Worm (Caenorhabditis elegans): ENCODE data around the gene frpr-19.

frpr-19 gene

DNA sequence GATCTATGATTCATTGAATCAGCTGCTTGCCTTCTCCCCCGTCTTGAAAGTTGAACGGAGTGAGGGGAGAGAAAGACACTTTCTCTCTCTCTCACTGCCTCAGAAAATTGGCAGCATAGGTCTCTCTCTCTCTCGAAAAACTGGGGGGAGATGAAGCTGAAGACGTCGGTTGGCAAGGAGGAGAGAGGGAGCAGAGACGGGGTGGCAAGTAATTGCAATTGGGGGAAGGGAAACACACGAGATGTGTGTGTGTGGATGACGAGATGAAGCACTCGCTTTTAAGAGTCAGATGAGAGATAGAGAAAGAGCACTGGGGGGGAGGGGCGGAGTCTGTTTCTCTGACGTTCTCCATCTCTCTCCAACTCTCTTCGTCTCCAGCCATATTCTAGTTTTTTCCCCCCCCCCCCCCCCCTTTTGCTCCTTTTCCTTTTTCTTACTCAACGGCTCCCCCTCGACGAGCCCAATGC lies 42.6 kb upstream of the frpr-19 start, which contains the start of gene cmk-1 (continued):
- TF ChIP-seq ztf-4 (tag; optimal IDR thresholded peaks at IDR 0.05) (peak; percentile 39), lin-11 (tag; optimal IDR thresholded peaks at IDR 0.05) (peak; percentile 68), F13H6.1 (tag; optimal IDR thresholded peaks at IDR 0.05) (peak; percentile 78), ztf-11 (tag; optimal IDR thresholded peaks at IDR 0.05) (no peak), blmp-1 (tag; optimal IDR thresholded peaks at IDR 0.05; ENCODE audit: insufficient read depth) (no peak), mab-5 (tag; optimal IDR thresholded peaks at IDR 0.05) (peak; percentile 54), unc-55 (GFP tag; optimal IDR thresholded peaks at IDR 0.05) (peak; percentile 80), egl-27 (tag; optimal IDR thresholded peaks at IDR 0.05) (no peak), gmeb-1 (tag; optimal IDR thresholded peaks at IDR 0.05) (no peak)

DNA sequence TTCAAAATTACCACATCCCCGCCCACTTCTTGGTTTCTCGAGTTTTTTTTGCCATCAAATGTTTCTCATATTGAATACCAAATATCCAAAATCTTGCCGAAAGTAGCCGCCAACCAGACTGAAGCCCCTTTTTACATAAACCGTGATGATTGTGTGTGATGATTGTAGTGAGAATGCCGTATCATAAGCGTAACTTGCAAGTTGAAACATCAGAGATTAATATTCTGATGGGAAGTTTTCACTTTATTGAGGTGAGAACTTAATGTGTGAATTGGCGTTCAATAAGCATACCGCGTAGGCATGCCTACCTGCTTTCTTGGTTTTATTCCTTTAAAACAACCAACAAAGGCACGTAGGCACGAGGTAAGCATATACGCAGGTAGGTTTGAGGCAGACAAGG lies 40.1 kb upstream of the frpr-19 start, which contains the start of gene Y38C1BA.4:
TSS of gene Y38C1BA.4 (plus strand) at position 301 of the 400 bp plus-strand sequence.
- TF ChIP-seq nhr-129 (tag; optimal IDR thresholded peaks at IDR 0.05): no peak

DNA sequence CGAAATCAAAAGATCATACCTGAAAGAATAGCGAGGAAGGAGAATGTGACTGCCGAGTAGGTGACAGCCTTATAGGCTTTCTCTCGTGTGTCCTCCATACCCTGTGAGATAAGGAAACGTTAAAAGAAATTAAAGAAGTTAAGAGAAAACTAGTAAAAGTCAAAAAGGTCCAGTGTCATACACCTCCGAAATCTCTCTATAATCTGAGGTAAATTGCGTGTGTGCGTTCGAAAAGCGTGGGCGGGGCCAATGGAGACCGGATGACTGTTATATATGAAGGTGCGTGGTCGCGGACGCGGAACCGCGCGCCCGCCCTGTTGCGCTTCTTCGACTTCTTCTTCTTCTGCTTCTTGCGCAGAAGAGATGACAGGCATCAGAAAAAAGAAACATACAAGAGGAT lies 38.7 kb upstream of the frpr-19 start, which contains the start of gene col-109:
TSS of gene col-109 (minus strand) at position 101 of the 400 bp plus-strand sequence.
- TF ChIP-seq alr-1 (tag; optimal IDR thresholded peaks at IDR 0.05) (no peak), R02D3.7 (tag; optimal IDR thresholded peaks at IDR 0.05) (no peak), ama-1 (optimal IDR thresholded peaks at IDR 0.05) (no peak), egl-27 (tag; optimal IDR thresholded peaks at IDR 0.05) (no peak), mdl-1 (tag; optimal IDR thresholded peaks at IDR 0.05) (no peak), ztf-11 (tag; optimal IDR thresholded peaks at IDR 0.05) (no peak), sem-4 (tag; optimal IDR thresholded peaks at IDR 0.05) (no peak)

DNA sequence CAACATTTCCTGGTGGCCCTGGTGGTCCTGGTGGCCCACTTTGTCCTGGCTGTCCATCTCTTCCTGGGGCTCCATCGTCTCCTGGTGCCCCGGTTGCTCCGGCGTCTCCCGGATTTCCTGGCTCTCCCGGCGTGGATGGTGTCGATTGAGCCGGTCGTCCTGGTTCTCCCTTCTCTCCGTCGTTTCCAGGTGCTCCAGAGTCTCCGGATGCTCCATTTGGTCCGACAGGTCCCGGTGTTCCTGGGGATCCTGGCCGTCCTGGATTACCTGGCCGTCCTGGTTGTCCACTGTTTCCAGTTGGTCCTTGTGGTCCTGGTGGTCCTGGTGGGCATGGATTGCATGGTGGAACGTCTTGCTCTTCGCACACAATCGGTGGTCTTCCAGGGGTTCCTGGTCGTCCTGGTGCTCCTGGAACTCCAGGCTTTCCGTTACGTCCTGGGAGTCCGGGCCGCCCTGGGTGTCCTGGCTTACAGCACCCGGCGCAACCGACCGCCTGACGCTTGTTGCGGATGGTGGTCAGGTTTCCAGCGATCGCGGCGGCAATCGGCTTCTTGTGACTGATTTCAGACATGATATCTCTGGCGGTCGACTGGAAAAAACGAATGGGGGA lies 37.1 kb upstream of the frpr-19 start:
- no peak for TF ChIP-seq ceh-82 (tag; optimal IDR thresholded peaks at IDR 0.05)
- no peak for TF ChIP-seq zag-1 (tag; optimal IDR thresholded peaks at IDR 0.05)
- TF ChIP-seq nhr-11 (tag; optimal IDR thresholded peaks at IDR 0.05): no peak
- TF ChIP-seq lin-11 (tag; optimal IDR thresholded peaks at IDR 0.05): no peak
- no peak for TF ChIP-seq nhr-12 (tag; optimal IDR thresholded peaks at IDR 0.05)
- no peak for TF ChIP-seq blmp-1 (tag; optimal IDR thresholded peaks at IDR 0.05; ENCODE audit: insufficient read depth)
- TF ChIP-seq dmd-4 (tag; optimal IDR thresholded peaks at IDR 0.05): no peak
- TF ChIP-seq mbf-1 (tag; optimal IDR thresholded peaks at IDR 0.05): no peak
- TF ChIP-seq sem-4 (tag; optimal IDR thresholded peaks at IDR 0.05): no peak
- TF ChIP-seq egl-27 (tag; optimal IDR thresholded peaks at IDR 0.05): no peak
- no peak for TF ChIP-seq nhr-237 (tag; optimal IDR thresholded peaks at IDR 0.05)
- no peak for TF ChIP-seq ztf-4 (tag; optimal IDR thresholded peaks at IDR 0.05)
- TF ChIP-seq nhr-129 (tag; optimal IDR thresholded peaks at IDR 0.05): no peak
- no peak for TF ChIP-seq skn-1 (tag; optimal IDR thresholded peaks at IDR 0.05)

DNA sequence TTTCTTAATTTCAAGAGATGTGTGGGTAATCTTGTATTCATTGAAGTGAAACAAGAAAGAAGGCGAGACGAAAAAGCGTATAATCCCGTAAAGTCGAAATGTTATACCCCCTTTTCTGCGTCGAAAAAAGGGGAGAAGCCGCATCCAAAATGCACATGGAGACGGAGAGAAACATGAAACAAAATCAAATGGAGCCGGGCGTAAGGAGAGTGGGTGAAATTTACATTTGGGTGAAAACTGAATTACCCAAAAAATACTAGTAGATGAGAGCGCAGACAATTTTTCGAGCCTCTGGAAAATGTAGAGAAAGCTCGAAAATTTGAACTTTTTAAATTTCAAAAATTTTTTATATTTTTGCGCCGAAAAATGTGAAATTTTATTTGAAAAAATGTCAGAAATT lies 34.8 kb upstream of the frpr-19 start:
- no peak for TF ChIP-seq lin-13 (GFP tag; optimal IDR thresholded peaks at IDR 0.05)
- peak; percentile 81 for TF ChIP-seq unc-55 (GFP tag; optimal IDR thresholded peaks at IDR 0.05)

DNA sequence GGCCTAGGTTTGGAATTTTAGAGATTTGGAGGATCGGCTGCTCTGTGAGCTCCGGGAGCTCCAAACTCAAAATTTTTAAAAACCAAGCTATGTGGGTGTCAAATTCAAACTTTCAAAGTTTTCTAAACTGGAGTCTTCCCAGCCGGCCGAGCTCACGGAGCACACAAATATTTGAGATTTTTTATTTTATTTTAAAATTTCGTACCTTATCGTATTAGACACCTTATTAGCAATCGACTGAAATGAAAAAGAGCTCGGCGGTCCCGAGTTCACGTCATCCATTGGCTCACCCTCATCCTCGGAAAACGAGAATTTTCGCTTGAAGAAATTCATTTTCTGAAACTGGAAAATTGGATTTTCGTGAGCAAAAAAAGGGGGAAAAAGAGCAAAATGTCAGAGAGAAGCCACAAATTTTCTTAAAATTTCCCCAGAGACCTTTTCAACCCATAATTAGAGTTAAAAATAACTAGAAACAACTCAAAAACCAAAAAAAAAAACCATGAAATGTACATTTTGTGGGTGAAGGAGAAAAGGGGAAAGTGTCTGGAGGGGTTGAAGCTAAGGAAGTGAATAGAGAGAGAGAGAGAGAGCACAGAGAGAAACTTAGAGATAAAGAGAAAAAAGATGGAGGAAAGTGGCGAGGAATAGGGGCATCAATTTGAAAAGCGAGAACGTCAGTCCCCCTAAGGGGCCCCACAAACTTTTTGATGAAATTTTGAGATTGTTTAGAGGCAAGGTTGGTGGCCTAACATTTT lies 33.5 kb upstream of the frpr-19 start, which contains the start of gene snn-1:
TSS of gene snn-1 (minus strand) at position 355 of the 755 bp plus-strand sequence.
- TF ChIP-seq elt-3 (tag; optimal IDR thresholded peaks at IDR 0.05) (no peak), C34F6.9 (tag; optimal IDR thresholded peaks at IDR 0.05) (peak; percentile 13), mbf-1 (tag; optimal IDR thresholded peaks at IDR 0.05) (no peak), unc-55 (GFP tag; optimal IDR thresholded peaks at IDR 0.05) (peak; percentile 36), lsy-2 (tag; optimal IDR thresholded peaks at IDR 0.05) (peak in 1 of 2 experiments; percentile 20)

DNA sequence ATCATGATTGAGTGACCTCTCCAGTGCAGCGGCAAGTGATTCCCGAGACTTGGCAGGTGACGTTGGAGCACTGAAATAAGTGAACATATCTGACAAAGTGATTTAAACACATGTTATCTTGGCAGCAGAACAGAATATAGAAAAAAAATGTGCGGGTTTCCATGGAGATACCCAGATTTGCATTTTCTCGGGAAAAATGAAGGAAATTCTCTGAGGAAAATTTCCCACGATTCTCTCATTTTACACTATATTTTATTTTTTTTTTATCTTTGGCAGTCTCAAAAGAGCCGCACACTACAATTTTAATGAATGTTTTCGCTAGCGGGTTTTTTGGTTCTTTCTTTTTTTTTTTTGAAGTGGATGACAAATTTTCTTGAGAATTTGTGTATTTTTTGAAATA lies 32.4 kb upstream of the frpr-19 start:
- TF ChIP-seq ZK546.5 (tag; optimal IDR thresholded peaks at IDR 0.05): no peak
- no peak for TF ChIP-seq ceh-82 (tag; optimal IDR thresholded peaks at IDR 0.05)
- TF ChIP-seq nhr-10 (tag; optimal IDR thresholded peaks at IDR 0.05): no peak
- TF ChIP-seq snpc-4 (tag; optimal IDR thresholded peaks at IDR 0.05): no peak
- no peak for TF ChIP-seq skn-1 (tag; optimal IDR thresholded peaks at IDR 0.05)
- no peak for TF ChIP-seq unc-55 (GFP tag; optimal IDR thresholded peaks at IDR 0.05)
- TF ChIP-seq nhr-23 (tag; optimal IDR thresholded peaks at IDR 0.05): no peak
- TF ChIP-seq lin-13 (GFP tag; optimal IDR thresholded peaks at IDR 0.05): no peak
- TF ChIP-seq aly-2 (tag; optimal IDR thresholded peaks at IDR 0.05): no peak
- TF ChIP-seq elt-1 (tag; optimal IDR thresholded peaks at IDR 0.05): no peak
- TF ChIP-seq nhr-237 (tag; optimal IDR thresholded peaks at IDR 0.05): no peak
- no peak for TF ChIP-seq blmp-1 (tag; optimal IDR thresholded peaks at IDR 0.05; ENCODE audit: insufficient read depth)
- no peak for TF ChIP-seq lin-11 (tag; optimal IDR thresholded peaks at IDR 0.05)
- no peak for TF ChIP-seq sma-9 (GFP tag; optimal IDR thresholded peaks at IDR 0.05)
- no peak for TF ChIP-seq sma-9 (tag; optimal IDR thresholded peaks at IDR 0.05)
- TF ChIP-seq elt-3 (tag; optimal IDR thresholded peaks at IDR 0.05): no peak
- no peak for TF ChIP-seq nhr-11 (tag; optimal IDR thresholded peaks at IDR 0.05)

Measured in whole organism, L2 larva.